Worm (Caenorhabditis elegans) whole organism, L1 larva: ENCODE results near the gene pqbp-1.1.

ENCODE experiments used
- C16A3.4 ChIP-seq: fragments of 150-350 bp; optimal IDR thresholded peaks from 2 replicates; lab custom pipeline; 2014; ENCODE audit warnings: missing biosample characterization, missing genetic modification characterization
- C34B4.2 ChIP-seq: sonication (generic microtip); optimal IDR thresholded peaks from 2 replicates; lab custom pipeline; 2017; ENCODE audit warnings: mild to moderate bottlenecking, missing genetic modification characterization, missing compliant biosample characterization
- F16B12.6 ChIP-seq: fragments of 150-350 bp; optimal IDR thresholded peaks from 2 replicates; lab custom pipeline; 2014; ENCODE audit warnings: missing biosample characterization, missing genetic modification characterization
- aha-1 ChIP-seq: fragments of 150-350 bp; optimal IDR thresholded peaks from 2 replicates; lab custom pipeline; 2014; ENCODE audit warnings: missing biosample characterization, missing genetic modification characterization
- alr-1 ChIP-seq: fragments of 200-800 bp; sonication (Bioruptor generic); optimal IDR thresholded peaks from 2 replicates; lab custom pipeline; 2018; ENCODE audit warnings: borderline replicate concordance, mild to moderate bottlenecking, missing genetic modification characterization, missing compliant biosample characterization
- aly-2 ChIP-seq: fragments of 150-350 bp; optimal IDR thresholded peaks from 2 replicates; lab custom pipeline; 2014; ENCODE audit warnings: missing biosample characterization, missing genetic modification characterization
- blmp-1 ChIP-seq: fragments of 150-350 bp; optimal IDR thresholded peaks from 2 replicates; lab custom pipeline; 2014; ENCODE audit warnings: missing biosample characterization, missing genetic modification characterization
- ceh-8 ChIP-seq: fragments of 200-800 bp; sonication (Bioruptor generic); optimal IDR thresholded peaks from 2 replicates; lab custom pipeline; 2018; ENCODE audit warnings: mild to moderate bottlenecking, missing genetic modification characterization, moderate library complexity, missing compliant biosample characterization
- ceh-88 ChIP-seq: fragments of 200-800 bp; sonication (Bioruptor generic); IDR thresholded peaks from 2 replicates; pipeline ENCODE4 v1.3.6; 2022; ENCODE audit warnings: missing genetic modification characterization, missing compliant biosample characterization
- dpl-1 ChIP-seq, 3 experiments: fragments of 150-350 bp in 2 of 3; sonication (generic microtip) in 1 of 3; optimal IDR thresholded peaks; 2 replicates each; lab custom pipeline; 2014 to 2017; ENCODE audit warnings: missing biosample characterization in 3 of 3, missing genetic modification characterization in 3 of 3, missing genetic modification reagents in 3 of 3
- efl-1 ChIP-seq, 4 experiments: fragments of 150-350 bp; optimal IDR thresholded peaks in 3 of 4; peaks in 1 of 4; 1 replicate in 1 of 4; 2 replicates in 3 of 4; lab custom pipeline; 2014; ENCODE audit warnings: missing biosample characterization in 2 of 4, missing genetic modification characterization in 2 of 4, missing genetic modification reagents in 2 of 4
- efl-3 ChIP-seq: fragments of 200-800 bp; sonication (Bioruptor generic); optimal IDR thresholded peaks from 2 replicates; lab custom pipeline; 2018; ENCODE audit warnings: mild to moderate bottlenecking, missing genetic modification characterization, missing compliant biosample characterization
- egl-13 ChIP-seq: sonication (generic microtip); optimal IDR thresholded peaks from 2 replicates; lab custom pipeline; 2016; ENCODE audit warnings: missing genotype, missing genetic modification reagents, missing genetic modification characterization, missing compliant biosample characterization
- fkh-10 ChIP-seq: sonication (generic microtip); optimal IDR thresholded peaks from 2 replicates; lab custom pipeline; 2017; ENCODE audit warnings: missing biosample characterization, missing genetic modification reagents, missing genetic modification characterization
- hlh-17 ChIP-seq: fragments of 200-800 bp; sonication (Bioruptor generic); optimal IDR thresholded peaks from 2 replicates; lab custom pipeline; 2018; ENCODE audit warnings: missing genetic modification characterization, mild to moderate bottlenecking, missing compliant biosample characterization, moderate library complexity, borderline replicate concordance
- hlh-4 ChIP-seq: sonication (generic microtip); optimal IDR thresholded peaks from 2 replicates; lab custom pipeline; 2016; ENCODE audit warnings: mild to moderate bottlenecking, missing genetic modification characterization, missing compliant biosample characterization
- hpl-2 ChIP-seq: fragments of 150-350 bp; optimal IDR thresholded peaks from 2 replicates; lab custom pipeline; 2014; ENCODE audit warnings: missing biosample characterization, missing genetic modification reagents, missing genetic modification characterization
- lin-13 ChIP-seq: fragments of 150-350 bp; optimal IDR thresholded peaks from 2 replicates; lab custom pipeline; 2014; ENCODE audit warnings: missing biosample characterization, missing genetic modification reagents, missing genetic modification characterization
- lin-14 ChIP-seq: fragments of 200-800 bp; sonication (Bioruptor generic); optimal IDR thresholded peaks from 2 replicates; lab custom pipeline; 2018; ENCODE audit warnings: mild to moderate bottlenecking, missing genetic modification characterization, moderate library complexity, missing compliant biosample characterization
- lin-35 ChIP-seq, 2 experiments: fragments of 150-350 bp; optimal IDR thresholded peaks; 2 replicates each; lab custom pipeline; 2014; ENCODE audit warnings: missing biosample characterization in 2 of 2, missing genetic modification characterization in 2 of 2, missing genetic modification reagents in 2 of 2
- lin-39 ChIP-seq: fragments of 150-350 bp; optimal IDR thresholded peaks from 2 replicates; lab custom pipeline; 2014; ENCODE audit warnings: missing biosample characterization, missing genetic modification reagents, missing genetic modification characterization
- lir-3 ChIP-seq: sonication (generic microtip); optimal IDR thresholded peaks from 2 replicates; lab custom pipeline; 2016; ENCODE audit warnings: mild to moderate bottlenecking, missing genetic modification characterization, moderate library complexity, missing compliant biosample characterization; ENCODE audit not compliant: poor library complexity
- lsy-2 ChIP-seq, 2 experiments: fragments of 150-350 bp; optimal IDR thresholded peaks; 2 replicates each; lab custom pipeline; 2014; ENCODE audit warnings: missing biosample characterization in 2 of 2, missing genetic modification characterization in 2 of 2
- mdl-1 ChIP-seq, 2 experiments: fragments of 150-350 bp; optimal IDR thresholded peaks; 2 replicates each; lab custom pipeline; 2014 to 2017; ENCODE audit warnings: missing biosample characterization in 2 of 2, missing genetic modification characterization in 2 of 2, inconsistent platforms in 1 of 2
- mep-1 ChIP-seq: fragments of 150-350 bp; optimal IDR thresholded peaks from 2 replicates; lab custom pipeline; 2014; ENCODE audit warnings: missing biosample characterization, missing genetic modification characterization
- nhr-19 ChIP-seq: fragments of 200-800 bp; sonication (Bioruptor generic); conservative IDR thresholded peaks from 2 replicates; pipeline ENCODE4 v1.3.6; 2022; ENCODE audit warnings: missing genetic modification characterization, missing compliant biosample characterization
- nhr-20 ChIP-seq: sonication (generic microtip); optimal IDR thresholded peaks from 2 replicates; lab custom pipeline; 2016; ENCODE audit warnings: mild to moderate bottlenecking, missing genetic modification characterization, missing compliant biosample characterization
- nhr-237 ChIP-seq: fragments of 150-350 bp; optimal IDR thresholded peaks from 2 replicates; lab custom pipeline; 2014; ENCODE audit warnings: missing biosample characterization, missing genetic modification characterization
- nhr-47 ChIP-seq: sonication (generic microtip); optimal IDR thresholded peaks from 2 replicates; lab custom pipeline; 2016; ENCODE audit warnings: mild to moderate bottlenecking, missing genetic modification characterization, moderate library complexity, missing compliant biosample characterization
- nhr-71 ChIP-seq: sonication (generic microtip); optimal IDR thresholded peaks from 2 replicates; lab custom pipeline; 2016; ENCODE audit warnings: mild to moderate bottlenecking, missing genetic modification characterization, moderate library complexity, missing compliant biosample characterization
- nhr-76 ChIP-seq: sonication (generic microtip); optimal IDR thresholded peaks from 2 replicates; lab custom pipeline; 2017; ENCODE audit warnings: missing biosample characterization, missing genetic modification characterization
- nhr-77 ChIP-seq: fragments of 150-350 bp; optimal IDR thresholded peaks from 2 replicates; lab custom pipeline; 2014; ENCODE audit warnings: missing biosample characterization, missing genetic modification characterization
- nhr-84 ChIP-seq: sonication (generic microtip); optimal IDR thresholded peaks from 2 replicates; lab custom pipeline; 2017; ENCODE audit warnings: missing biosample characterization, missing genetic modification characterization
- nhr-85 ChIP-seq: sonication (generic microtip); peaks from one replicate; lab custom pipeline; 2016; ENCODE audit warnings: missing genetic modification characterization, inconsistent platforms, missing compliant biosample characterization
- nhr-90 ChIP-seq: sonication (generic microtip); optimal IDR thresholded peaks from 2 replicates; lab custom pipeline; 2016; ENCODE audit warnings: mild to moderate bottlenecking, missing genetic modification characterization, missing compliant biosample characterization; ENCODE audit not compliant: poor library complexity
- pag-3 ChIP-seq: sonication (generic microtip); optimal IDR thresholded peaks from 2 replicates; lab custom pipeline; 2017; ENCODE audit warnings: missing genetic modification characterization, mild to moderate bottlenecking, missing compliant biosample characterization, antibody characterized with exemption, borderline replicate concordance; ENCODE audit not compliant: insufficient read depth
- pqm-1 ChIP-seq: sonication (generic microtip); optimal IDR thresholded peaks from 3 replicates; lab custom pipeline; 2017; ENCODE audit warnings: missing biosample characterization, missing genetic modification characterization
- rnt-1 ChIP-seq: sonication (generic microtip); optimal IDR thresholded peaks from 2 replicates; lab custom pipeline; 2016; ENCODE audit warnings: mild to moderate bottlenecking, missing genetic modification characterization, moderate library complexity, missing compliant biosample characterization
- snpc-4 ChIP-seq: fragments of 150-350 bp; optimal IDR thresholded peaks from 2 replicates; lab custom pipeline; 2014; ENCODE audit warnings: missing biosample characterization, missing genetic modification characterization
- snu-23 ChIP-seq: sonication (generic microtip); optimal IDR thresholded peaks from 2 replicates; lab custom pipeline; 2016; ENCODE audit warnings: missing genetic modification characterization, missing compliant biosample characterization
- sox-4 ChIP-seq: sonication (generic microtip); optimal IDR thresholded peaks from 2 replicates; lab custom pipeline; 2016; ENCODE audit warnings: missing genetic modification characterization, missing compliant biosample characterization
- tbx-2 ChIP-seq: sonication (generic microtip); optimal IDR thresholded peaks from 2 replicates; lab custom pipeline; 2016; ENCODE audit warnings: missing genetic modification characterization, missing compliant biosample characterization
- tlp-1 ChIP-seq: fragments of 150-350 bp; optimal IDR thresholded peaks from 2 replicates; lab custom pipeline; 2014; ENCODE audit warnings: missing biosample characterization, missing genetic modification characterization
- unc-62 ChIP-seq: fragments of 150-350 bp; optimal IDR thresholded peaks from 2 replicates; lab custom pipeline; 2014; ENCODE audit warnings: missing biosample characterization, missing genetic modification reagents, missing genetic modification characterization
- unc-86 ChIP-seq: sonication (generic microtip); optimal IDR thresholded peaks from 2 replicates; lab custom pipeline; 2016; ENCODE audit warnings: missing genetic modification characterization, missing compliant biosample characterization
- vab-15 ChIP-seq: sonication (generic microtip); optimal IDR thresholded peaks from 2 replicates; lab custom pipeline; 2017; ENCODE audit warnings: missing genotype, mild to moderate bottlenecking, missing genetic modification characterization, missing compliant biosample characterization
- xbp-1 ChIP-seq: sonication (generic microtip); optimal IDR thresholded peaks from 2 replicates; lab custom pipeline; 2016; ENCODE audit warnings: missing genetic modification characterization, missing compliant biosample characterization
- zag-1 ChIP-seq: fragments of 150-350 bp; optimal IDR thresholded peaks from 2 replicates; lab custom pipeline; 2014; ENCODE audit warnings: missing biosample characterization, missing genetic modification characterization
- ztf-4 ChIP-seq: fragments of 150-350 bp; optimal IDR thresholded peaks from 2 replicates; lab custom pipeline; 2014; ENCODE audit warnings: missing biosample characterization, missing genetic modification characterization

pqbp-1.1 gene

ce11 chrIV:255379-255857, 6.1 kb downstream of the pqbp-1.1 start, which contains the start of gene rcat-1 (continued):
- TF ChIP-seq pag-3 (tag; lab: Kevin White, UChicago) = no peak
- peak; percentile 88 for TF ChIP-seq snu-23 (GFP tag; lab: Kevin White, UChicago)
- no peak for TF ChIP-seq ztf-4
- TF ChIP-seq nhr-47 (tag; lab: Kevin White, UChicago) = peak; percentile 84
- no peak for TF ChIP-seq hpl-2 (GFP tag; lab: Kevin White, UChicago)
- peak; percentile 92 to 97 for TF ChIP-seq efl-1 (optimal IDR thresholded peaks at IDR 0.05; lab: Kevin White, UChicago)
- peak; percentile 96 to 99 for TF ChIP-seq efl-1 (GFP tag; optimal IDR thresholded peaks at IDR 0.05 in 1 of 2; lab: Kevin White, UChicago)
- no peak for TF ChIP-seq hlh-17
- peak; percentile 87 for TF ChIP-seq mep-1
- TF ChIP-seq alr-1 = no peak
- no peak for TF ChIP-seq nhr-84
- TF ChIP-seq lin-13 (GFP tag; lab: Kevin White, UChicago) = peak; percentile 91
- TF ChIP-seq mdl-1 (tag; optimal IDR thresholded peaks at IDR 0.05; lab: Kevin White, UChicago) = peak in 1 of 2 experiments; percentile 74
- TF ChIP-seq ceh-8 = no peak
- no peak for TF ChIP-seq sox-4 (tag; lab: Kevin White, UChicago)
- peak; percentile 73 for TF ChIP-seq F16B12.6
- peak; percentile 59 for TF ChIP-seq unc-86 (tag; lab: Kevin White, UChicago)
- TF ChIP-seq nhr-85 (tag; lab: Kevin White, UChicago) = peak; percentile 87
- TF ChIP-seq efl-3 = no peak
- peak; percentile 85 to 96 for TF ChIP-seq lsy-2 (tag; optimal IDR thresholded peaks at IDR 0.05; lab: Kevin White, UChicago)
- TF ChIP-seq lir-3 = peak; percentile 43
- no peak for TF ChIP-seq pqm-1 (tag; lab: Kevin White, UChicago)
- TF ChIP-seq egl-13 (tag; lab: Kevin White, UChicago) = no peak
- TF ChIP-seq ceh-88 = no peak
- TF ChIP-seq nhr-237 = peak; percentile 81
- peak; percentile 14 for TF ChIP-seq lin-39
- peak; percentile 49 for TF ChIP-seq zag-1
- TF ChIP-seq unc-62 (GFP tag; lab: Kevin White, UChicago) = no peak
- no peak for TF ChIP-seq aha-1 (tag; lab: Kevin White, UChicago)
- TF ChIP-seq nhr-19 = peak; percentile 72
- peak; percentile 94 to 97 (median 95) for TF ChIP-seq dpl-1 (GFP tag; optimal IDR thresholded peaks at IDR 0.05; lab: Kevin White, UChicago)
- TF ChIP-seq snpc-4 = peak; percentile 29

ce11 chrIV:252454-252853, 9.0 kb downstream of the pqbp-1.1 start, which contains the start of gene grl-19:
TSS of gene grl-19 (minus strand) at chrIV:252554.
- no peak for TF ChIP-seq vab-15 (tag; lab: Kevin White, UChicago)

- TF ChIP-seq dpl-1 (GFP tag; optimal IDR thresholded peaks at IDR 0.05; lab: Kevin White, UChicago) = peak in 2 of 3 experiments; percentile 8 to 38
- TF ChIP-seq nhr-20 (tag; lab: Kevin White, UChicago) = peak; percentile 73
- TF ChIP-seq hlh-4 (tag; lab: Kevin White, UChicago) = no peak
- TF ChIP-seq blmp-1 (tag; lab: Kevin White, UChicago) = peak; percentile 89
- no peak for TF ChIP-seq fkh-10 (GFP tag; lab: Kevin White, UChicago)
- peak; percentile 32 for TF ChIP-seq C16A3.4 (tag; lab: Kevin White, UChicago)
- TF ChIP-seq nhr-85 (tag; lab: Kevin White, UChicago) = peak; percentile 94
- peak; percentile 50 for TF ChIP-seq tbx-2 (tag; lab: Kevin White, UChicago)
- TF ChIP-seq lin-14 (GFP tag; lab: Kevin White, UChicago) = peak; percentile 67
- peak; percentile 67 for TF ChIP-seq nhr-90 (tag; lab: Kevin White, UChicago)
- TF ChIP-seq C34B4.2 (tag; lab: Kevin White, UChicago) = no peak
- TF ChIP-seq nhr-77 = no peak
- peak; percentile 78 for TF ChIP-seq nhr-71
- peak; percentile 1 for TF ChIP-seq rnt-1 (tag; lab: Kevin White, UChicago)
- TF ChIP-seq xbp-1 = no peak
- peak in 1 of 2 experiments; percentile 76 for TF ChIP-seq lin-35 (GFP tag; optimal IDR thresholded peaks at IDR 0.05; lab: Kevin White, UChicago)
- TF ChIP-seq tlp-1 = no peak
- TF ChIP-seq nhr-47 (tag; lab: Kevin White, UChicago) = peak; percentile 44
- TF ChIP-seq lsy-2 (tag; optimal IDR thresholded peaks at IDR 0.05; lab: Kevin White, UChicago) = peak; percentile 13 to 62
- peak; percentile 51 for TF ChIP-seq nhr-19
- TF ChIP-seq nhr-76 (tag; lab: Kevin White, UChicago) = no peak
- TF ChIP-seq efl-1 (optimal IDR thresholded peaks at IDR 0.05; lab: Kevin White, UChicago) = peak in 1 of 2 experiments; percentile 7
- TF ChIP-seq efl-1 (GFP tag; optimal IDR thresholded peaks at IDR 0.05 in 1 of 2; lab: Kevin White, UChicago) = peak in 1 of 2 experiments; percentile 84
- TF ChIP-seq vab-15 (tag; lab: Kevin White, UChicago) = peak; percentile 64
- TF ChIP-seq snu-23 (GFP tag; lab: Kevin White, UChicago) = peak; percentile 64
- peak; percentile 2 for TF ChIP-seq hpl-2 (GFP tag; lab: Kevin White, UChicago)
- no peak for TF ChIP-seq aly-2 (tag; lab: Kevin White, UChicago)
These were observed 14.0 kb downstream of the pqbp-1.1 start for ce11 chrIV:247494-247893.
